Fruit fly (Drosophila melanogaster): ENCODE measurements around the gene HGTX.

Gene HGTX

dm6 chr3L:14612945-14613791 lies 13.8 kb upstream of the HGTX start (continued):
- TF ChIP-seq CG4617 (GFP tag; optimal IDR thresholded peaks at IDR 0.05; ENCODE audit: borderline replicate concordance), result no peak
- TF ChIP-seq lola (GFP tag; optimal IDR thresholded peaks at IDR 0.05), result peak in 1 of 3 experiments; percentile 89
- TF ChIP-seq Sox100B (GFP tag; optimal IDR thresholded peaks at IDR 0.05), result peak; percentile 39
- TF ChIP-seq row (GFP tag; IDR thresholded peaks at IDR 0.05), result peak; percentile 66
- peak; percentile 24; the same call in 1 of the 2 replicates for TF ChIP-seq CG3847 (GFP tag; IDR thresholded peaks at IDR 0.05)
- peak; percentile 21 for TF ChIP-seq Atf3 (GFP tag; optimal IDR thresholded peaks at IDR 0.05)
- no peak for TF ChIP-seq ems (GFP tag; optimal IDR thresholded peaks at IDR 0.05)
- TF ChIP-seq Hand (GFP tag; optimal IDR thresholded peaks at IDR 0.05), result no peak
- TF ChIP-seq Ets65A (GFP tag), result no peak
- peak; percentile 82 for TF ChIP-seq CG16815 (GFP tag; optimal IDR thresholded peaks at IDR 0.05)
- TF ChIP-seq oc (tag; optimal IDR thresholded peaks at IDR 0.05), result no peak
- TF ChIP-seq hb (GFP tag; IDR thresholded peaks at IDR 0.05; ENCODE audit: partially characterized antibody), result no peak
- TF ChIP-seq Hr78 (GFP tag; optimal IDR thresholded peaks at IDR 0.05), result no peak
- TF ChIP-seq CG31441 (GFP tag; IDR thresholded peaks at IDR 0.05), result 0 out of 2 replicates have a peak, but pooled peaks have one; percentile 49
- no peak for TF ChIP-seq Oaz (GFP tag; IDR thresholded peaks at IDR 0.05)
- no peak for TF ChIP-seq luna (GFP tag; optimal IDR thresholded peaks at IDR 0.05)
- TF ChIP-seq slp2 (GFP tag; optimal IDR thresholded peaks at IDR 0.05), result no peak
- TF ChIP-seq Blimp-1 (GFP tag; optimal IDR thresholded peaks at IDR 0.05), result peak; percentile 75
- TF ChIP-seq ind (GFP tag; optimal IDR thresholded peaks at IDR 0.05), result no peak
- peak; percentile 56 for TF ChIP-seq CoRest (tag; optimal IDR thresholded peaks at IDR 0.05)
- no peak for TF ChIP-seq CG17802 (tag; optimal IDR thresholded peaks at IDR 0.05)
- TF ChIP-seq Ada2b (GFP tag; IDR thresholded peaks at IDR 0.05), result no peak
- TF ChIP-seq sim (GFP tag; IDR thresholded peaks at IDR 0.05), result no peak
- TF ChIP-seq Dfd (GFP tag; optimal IDR thresholded peaks at IDR 0.05), result no peak
- no peak for TF ChIP-seq CG18011 (GFP tag; optimal IDR thresholded peaks at IDR 0.05)
- TF ChIP-seq Adf1 (GFP tag; IDR thresholded peaks at IDR 0.05), result no peak
- TF ChIP-seq H2.0 (GFP tag; IDR thresholded peaks at IDR 0.05), result no peak; the same call in 1 of the 2 replicates
- no peak for TF ChIP-seq Sry-β (GFP tag; optimal IDR thresholded peaks at IDR 0.05)
- TF ChIP-seq Fer2 (tag; optimal IDR thresholded peaks at IDR 0.05), result no peak
- TF ChIP-seq CG10274 (GFP tag; optimal IDR thresholded peaks at IDR 0.05), result no peak
- no peak for TF ChIP-seq emc (GFP tag; optimal IDR thresholded peaks at IDR 0.05)
- TF ChIP-seq jumu (GFP tag; optimal IDR thresholded peaks at IDR 0.05), result no peak
- no peak for TF ChIP-seq slou (GFP tag; optimal IDR thresholded peaks at IDR 0.05)
- TF ChIP-seq ssp (GFP tag; IDR thresholded peaks at IDR 0.05), result no peak
- no peak for TF ChIP-seq sd (tag; optimal IDR thresholded peaks at IDR 0.05)
- TF ChIP-seq CG13287 (GFP tag; IDR thresholded peaks at IDR 0.05; ENCODE audit: partially characterized antibody), result no peak
- TF ChIP-seq ap (GFP tag; IDR thresholded peaks at IDR 0.05), result no peak
- no peak for TF ChIP-seq Nf-YB (GFP tag; optimal IDR thresholded peaks at IDR 0.05)
- no peak for TF ChIP-seq Ravus (GFP tag; IDR thresholded peaks at IDR 0.05)
- TF ChIP-seq pros (GFP tag; optimal IDR thresholded peaks at IDR 0.05), result no peak
- TF ChIP-seq BtbVII (GFP tag; optimal IDR thresholded peaks at IDR 0.05), result peak; percentile 9
- no peak for TF ChIP-seq dm (GFP tag; optimal IDR thresholded peaks at IDR 0.05)
- peak; percentile 39 for TF ChIP-seq CG18619 (GFP tag; optimal IDR thresholded peaks at IDR 0.05)
- TF ChIP-seq Sin3A (optimal IDR thresholded peaks at IDR 0.05), result no peak
- TF ChIP-seq Kr (GFP tag; optimal IDR thresholded peaks at IDR 0.05), result no peak
- TF ChIP-seq crp (GFP tag; optimal IDR thresholded peaks at IDR 0.05), result peak in 1 of 2 experiments; percentile 64
- no peak for TF ChIP-seq Tbp (GFP tag; optimal IDR thresholded peaks at IDR 0.05)
- no peak for TF ChIP-seq fd3F (GFP tag; optimal IDR thresholded peaks at IDR 0.05)
- TF ChIP-seq chif (GFP tag; optimal IDR thresholded peaks at IDR 0.05), result peak; percentile 25 to 60
